Fruit fly (Drosophila melanogaster): ENCODE measurements around the gene CG11550.

DNA sequence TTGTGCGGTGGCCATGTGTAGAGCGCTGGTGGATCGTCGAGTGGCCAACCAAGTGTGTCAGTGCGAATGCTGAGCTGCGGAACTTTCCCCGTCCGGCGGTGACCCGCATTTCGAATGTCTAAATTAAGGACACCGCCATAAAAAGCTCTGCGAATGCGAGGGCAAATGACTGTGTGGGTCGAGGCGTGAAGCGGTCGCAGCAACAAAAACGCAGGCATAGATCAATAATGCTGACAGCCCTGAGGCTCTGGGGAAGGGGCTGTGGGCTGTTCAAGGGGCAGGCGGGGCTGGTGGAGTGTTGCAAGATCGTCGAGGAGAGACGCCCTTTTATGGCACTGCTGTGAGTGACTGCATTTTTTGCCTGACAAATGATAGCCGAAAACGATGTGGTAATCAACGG is 39.8 kb upstream of the CG11550 start:
- TF ChIP-seq h (optimal IDR thresholded peaks at IDR 0.05), result no peak
- TF ChIP-seq psq (optimal IDR thresholded peaks at IDR 0.05), result no peak
- no peak for TF ChIP-seq ttk (optimal IDR thresholded peaks at IDR 0.05)
